Worm (Caenorhabditis elegans): Measurements from ENCODE around the gene mct-4.

DNA sequence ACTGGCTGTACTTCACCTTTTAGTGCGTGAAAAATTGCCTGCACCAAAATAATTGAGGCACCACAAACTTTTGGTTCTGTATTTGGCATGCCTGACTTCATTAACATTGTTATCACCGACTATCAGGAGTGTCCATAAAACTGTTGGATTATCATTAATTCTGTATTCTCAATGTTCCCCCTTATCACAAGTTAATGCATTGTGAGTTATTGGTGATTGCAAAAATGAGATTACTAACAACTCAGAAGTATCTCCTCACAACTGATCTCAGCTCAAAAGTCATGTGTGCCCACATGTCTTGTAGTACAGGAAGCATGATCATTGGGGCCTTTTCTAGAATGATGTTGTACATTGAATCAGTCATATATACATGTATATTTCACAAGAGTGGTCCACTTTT is 43.9 kb downstream of the mct-4 start, which contains the start of gene arrd-23:
- TF ChIP-seq nhr-28 (tag; optimal IDR thresholded peaks at IDR 0.05) (no peak), dsc-1 (tag; optimal IDR thresholded peaks at IDR 0.05) (no peak), fos-1 (tag; optimal IDR thresholded peaks at IDR 0.05) (no peak), aha-1 (tag; optimal IDR thresholded peaks at IDR 0.05) (no peak), nhr-11 (tag; optimal IDR thresholded peaks at IDR 0.05) (no peak), hlh-17 (GFP tag; optimal IDR thresholded peaks at IDR 0.05; ENCODE audit: borderline replicate concordance) (no peak)
